Worm (Caenorhabditis elegans): ENCODE data around the gene C05D10.4.

Gene C05D10.4

ce11 chrIII:6132068-6132467, 29.4 kb upstream of the C05D10.4 start:
- TF ChIP-seq dsc-1 (tag; optimal IDR thresholded peaks at IDR 0.05) (no peak), nhr-71 (tag; optimal IDR thresholded peaks at IDR 0.05) (peak; percentile 53), nhr-85 (tag) (peak; percentile 91), efl-3 (GFP tag; optimal IDR thresholded peaks at IDR 0.05) (peak; percentile 43), unc-98 (GFP tag; IDR thresholded peaks at IDR 0.05) (no peak), aly-2 (tag; optimal IDR thresholded peaks at IDR 0.05) (no peak), ceh-88 (GFP tag; IDR thresholded peaks at IDR 0.05) (no peak), lsy-2 (tag; optimal IDR thresholded peaks at IDR 0.05) (peak in 1 of 2 experiments; percentile 6), snu-23 (GFP tag; optimal IDR thresholded peaks at IDR 0.05) (peak; percentile 9), nhr-77 (tag; optimal IDR thresholded peaks at IDR 0.05) (peak; percentile 9), xbp-1 (tag; optimal IDR thresholded peaks at IDR 0.05) (no peak), lin-14 (GFP tag; optimal IDR thresholded peaks at IDR 0.05) (peak; percentile 81), nhr-20 (tag; optimal IDR thresholded peaks at IDR 0.05) (peak; percentile 36), unc-86 (tag; optimal IDR thresholded peaks at IDR 0.05) (no peak), mep-1 (tag; optimal IDR thresholded peaks at IDR 0.05) (peak; percentile 58), blmp-1 (tag; optimal IDR thresholded peaks at IDR 0.05) (peak; percentile 69), aha-1 (tag; optimal IDR thresholded peaks at IDR 0.05) (no peak)

- no peak for TF ChIP-seq isw-1 (GFP tag; IDR thresholded peaks at IDR 0.05)
- TF ChIP-seq ceh-88 (GFP tag; IDR thresholded peaks at IDR 0.05) = peak; percentile 19; the same call in 1 of the 2 replicates
- no peak for TF ChIP-seq C34B4.2 (tag; optimal IDR thresholded peaks at IDR 0.05)
- TF ChIP-seq nhr-237 (tag; optimal IDR thresholded peaks at IDR 0.05) = no peak
- TF ChIP-seq ztf-4 (tag; optimal IDR thresholded peaks at IDR 0.05) = peak; percentile 74
- TF ChIP-seq mab-9 (GFP tag; IDR thresholded peaks at IDR 0.05) = 0 out of 2 replicates have a peak, but pooled peaks have one; percentile 10
- peak; percentile 12 for TF ChIP-seq nhr-71 (tag; optimal IDR thresholded peaks at IDR 0.05)
- no peak for TF ChIP-seq lin-39 (tag; optimal IDR thresholded peaks at IDR 0.05)
- TF ChIP-seq xbp-1 (tag; optimal IDR thresholded peaks at IDR 0.05) = no peak
- TF ChIP-seq efl-1 (optimal IDR thresholded peaks at IDR 0.05) = no peak
- TF ChIP-seq efl-1 (GFP tag; optimal IDR thresholded peaks at IDR 0.05 in 1 of 2) = peak in 1 of 2 experiments; percentile 29
- 0 out of 2 replicates have a peak, but pooled peaks have one; percentile 19 for TF ChIP-seq nhr-19 (GFP tag; conservative IDR thresholded peaks at IDR 0.05)
Measured at ce11 chrIII:6123647-6124046, 21.0 kb upstream of the C05D10.4 start.

ce11 chrIII:6120990-6121389, 18.3 kb upstream of the C05D10.4 start:
- TF ChIP-seq efl-1 (optimal IDR thresholded peaks at IDR 0.05) (no peak), efl-1 (GFP tag; optimal IDR thresholded peaks at IDR 0.05 in 1 of 2) (peak in 1 of 2 experiments; percentile 80), ets-5 (GFP tag; IDR thresholded peaks at IDR 0.05) (no peak)

- no peak for TF ChIP-seq unc-62 (GFP tag; optimal IDR thresholded peaks at IDR 0.05)
- TF ChIP-seq fkh-4 (tag; optimal IDR thresholded peaks at IDR 0.05; ENCODE audit: borderline replicate concordance) = no peak
- TF ChIP-seq nhr-77 (tag; optimal IDR thresholded peaks at IDR 0.05) = no peak
- no peak for TF ChIP-seq nhr-85 (tag)
- no peak for TF ChIP-seq egl-27 (tag; optimal IDR thresholded peaks at IDR 0.05)
- TF ChIP-seq C04F5.9 (tag; optimal IDR thresholded peaks at IDR 0.05) = no peak
- no peak for TF ChIP-seq fkh-10 (GFP tag; optimal IDR thresholded peaks at IDR 0.05)
- no peak for TF ChIP-seq elt-3 (tag; optimal IDR thresholded peaks at IDR 0.05)
- TF ChIP-seq alr-1 (tag; optimal IDR thresholded peaks at IDR 0.05; ENCODE audit: borderline replicate concordance) = no peak
- TF ChIP-seq tbx-2 (tag; optimal IDR thresholded peaks at IDR 0.05) = no peak
- no peak for TF ChIP-seq xbp-1 (tag; optimal IDR thresholded peaks at IDR 0.05)
- no peak for TF ChIP-seq fkh-8 (tag; optimal IDR thresholded peaks at IDR 0.05)
Measured at ce11 chrIII:6118320-6118719, 15.7 kb upstream of the C05D10.4 start, which contains the start of gene kin-18. Gene kin-18 (plus strand): TSS chrIII:6118620.

- no peak for TF ChIP-seq grh-1 (GFP tag; IDR thresholded peaks at IDR 0.05)
- no peak for TF ChIP-seq aly-2 (tag; optimal IDR thresholded peaks at IDR 0.05)
- peak; percentile 50 for TF ChIP-seq pqm-1 (tag; optimal IDR thresholded peaks at IDR 0.05)
- TF ChIP-seq hpl-2 (GFP tag; optimal IDR thresholded peaks at IDR 0.05) = no peak
- TF ChIP-seq ces-1 (GFP tag; optimal IDR thresholded peaks at IDR 0.05) = no peak
- TF ChIP-seq ztf-4 (tag; optimal IDR thresholded peaks at IDR 0.05) = no peak
- TF ChIP-seq nhr-71 (tag; optimal IDR thresholded peaks at IDR 0.05) = no peak
- TF ChIP-seq nhr-19 (GFP tag; conservative IDR thresholded peaks at IDR 0.05) = no peak
- TF ChIP-seq lsy-2 (tag; optimal IDR thresholded peaks at IDR 0.05) = no peak
- TF ChIP-seq nhr-90 (tag; optimal IDR thresholded peaks at IDR 0.05; ENCODE audit: poor library complexity) = no peak
- no peak for TF ChIP-seq rnt-1 (tag; optimal IDR thresholded peaks at IDR 0.05)
- TF ChIP-seq C34B4.2 (tag; optimal IDR thresholded peaks at IDR 0.05) = no peak
- TF ChIP-seq nhr-84 (tag; optimal IDR thresholded peaks at IDR 0.05) = no peak
- peak; percentile 91 for TF ChIP-seq elt-2 (tag; optimal IDR thresholded peaks at IDR 0.05)
- TF ChIP-seq dpl-1 (GFP tag; optimal IDR thresholded peaks at IDR 0.05) = no peak
Measured at ce11 chrIII:6116981-6117380, 14.3 kb upstream of the C05D10.4 start.

Data from whole organism, L1 larva.